Worm (Caenorhabditis elegans): ENCODE results near the gene Y54G2A.48.

ce11 chrIV:2817038-2817437 lies 15.4 kb downstream of the Y54G2A.48 start:
- 0 out of 2 replicates have a peak, but pooled peaks have one; percentile 35 for TF ChIP-seq flt-1 (GFP tag; IDR thresholded peaks at IDR 0.05)
- TF ChIP-seq T22C8.4 (GFP tag; IDR thresholded peaks at IDR 0.05): no peak
- no peak for TF ChIP-seq klf-2 (GFP tag; conservative IDR thresholded peaks at IDR 0.05)
- no peak for TF ChIP-seq cog-1 (tag; optimal IDR thresholded peaks at IDR 0.05)
- no peak for TF ChIP-seq ref-1 (GFP tag; conservative IDR thresholded peaks at IDR 0.05)
- TF ChIP-seq ztf-29 (GFP tag; IDR thresholded peaks at IDR 0.05): no peak
- no peak for TF ChIP-seq ztf-23 (GFP tag; IDR thresholded peaks at IDR 0.05)
- no peak for TF ChIP-seq med-1 (GFP tag; optimal IDR thresholded peaks at IDR 0.05; ENCODE audit: insufficient read depth)
